Fruit fly (Drosophila melanogaster): ENCODE data around the gene Neos.

Gene Neos

DNA sequence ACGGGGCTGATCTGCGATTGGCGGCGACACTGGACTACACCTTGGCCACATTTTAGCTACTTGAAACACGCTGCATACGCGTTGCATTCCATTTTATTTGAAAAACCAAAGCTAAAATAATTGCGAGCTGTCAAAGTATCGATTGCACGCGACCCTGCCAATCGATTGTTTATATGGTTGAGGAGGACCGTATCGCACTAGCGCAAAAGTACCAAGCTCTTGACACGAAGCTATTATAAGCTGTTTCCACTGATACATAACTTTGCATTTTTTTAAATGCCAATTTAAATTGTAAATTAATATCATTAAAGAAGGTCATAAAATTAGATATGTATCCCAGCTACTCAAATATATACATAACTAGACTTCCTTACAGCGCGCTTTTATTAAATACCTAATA is 7.7 kb downstream of the Neos start, which contains the start of gene Cdc27 (continued):
- peak; percentile 72 for TF ChIP-seq nmo (GFP tag; optimal IDR thresholded peaks at IDR 0.05)
- TF ChIP-seq hb (GFP tag; IDR thresholded peaks at IDR 0.05; ENCODE audit: partially characterized antibody), result peak; percentile 61; the same call in 2 of the 3 replicates
- peak; percentile 66 for TF ChIP-seq phol (tag; optimal IDR thresholded peaks at IDR 0.05)
- TF ChIP-seq Hmr (GFP tag; optimal IDR thresholded peaks at IDR 0.05), result peak; percentile 53
- TF ChIP-seq CG14667 (GFP tag; IDR thresholded peaks at IDR 0.05), result peak; percentile 35; the same call in 1 of the 2 replicates
- peak; percentile 46 for TF ChIP-seq Hsf (GFP tag; optimal IDR thresholded peaks at IDR 0.05)
- TF ChIP-seq wek (GFP tag; optimal IDR thresholded peaks at IDR 0.05), result peak; percentile 21
- TF ChIP-seq CG11456 (GFP tag; IDR thresholded peaks at IDR 0.05), result no peak
- TF ChIP-seq eyg (GFP tag; optimal IDR thresholded peaks at IDR 0.05), result no peak
- TF ChIP-seq Ssrp (tag; optimal IDR thresholded peaks at IDR 0.05), result peak; percentile 26
- peak; percentile 2 for TF ChIP-seq slou (GFP tag; optimal IDR thresholded peaks at IDR 0.05)
- peak; percentile 19; the same call in 1 of the 2 replicates for TF ChIP-seq CG10366 (GFP tag; IDR thresholded peaks at IDR 0.05)
- no peak for TF ChIP-seq CG3726 (GFP tag; IDR thresholded peaks at IDR 0.05)
- TF ChIP-seq Atf6 (GFP tag; IDR thresholded peaks at IDR 0.05), result peak; percentile 20; the same call in 1 of the 2 replicates
- TF ChIP-seq pan (optimal IDR thresholded peaks at IDR 0.05), result no peak
- TF ChIP-seq pan (GFP tag; optimal IDR thresholded peaks at IDR 0.05 in 1 of 2, IDR thresholded peaks at IDR 0.05 in 1 of 2), result peak in 1 of 2 experiments; percentile 11
- TF ChIP-seq CG17359 (tag; optimal IDR thresholded peaks at IDR 0.05), result peak; percentile 23
- TF ChIP-seq CG13894 (tag; optimal IDR thresholded peaks at IDR 0.05), result peak; percentile 44
- no peak for TF ChIP-seq Hey (tag; optimal IDR thresholded peaks at IDR 0.05)
- no peak for TF ChIP-seq gsb (GFP tag; IDR thresholded peaks at IDR 0.05)
- TF ChIP-seq gcm2 (GFP tag; optimal IDR thresholded peaks at IDR 0.05), result no peak
- TF ChIP-seq pfk (GFP tag; optimal IDR thresholded peaks at IDR 0.05), result no peak
- peak; percentile 90 for TF ChIP-seq row (GFP tag; IDR thresholded peaks at IDR 0.05)
- peak; percentile 71 for TF ChIP-seq HLH4C (GFP tag; IDR thresholded peaks at IDR 0.05; ENCODE audit: partially characterized antibody)
- peak; percentile 78 for TF ChIP-seq vnd (GFP tag; IDR thresholded peaks at IDR 0.05; ENCODE audit: partially characterized antibody)
- no peak for TF ChIP-seq CG1233 (GFP tag; optimal IDR thresholded peaks at IDR 0.05)
- TF ChIP-seq lbe (GFP tag; optimal IDR thresholded peaks at IDR 0.05), result no peak
- peak; percentile 77 for TF ChIP-seq hbn (GFP tag; IDR thresholded peaks at IDR 0.05; ENCODE audit: partially characterized antibody)
- TF ChIP-seq CG31441 (GFP tag; IDR thresholded peaks at IDR 0.05), result 0 out of 2 replicates have a peak, but pooled peaks have one; percentile 29
- TF ChIP-seq CG9817 (tag; optimal IDR thresholded peaks at IDR 0.05), result peak; percentile 13
- peak; percentile 19 for TF ChIP-seq scrt (GFP tag; optimal IDR thresholded peaks at IDR 0.05)
- peak; percentile 71 for TF ChIP-seq Lhr (GFP tag; optimal IDR thresholded peaks at IDR 0.05)
- TF ChIP-seq CG17612 (GFP tag; IDR thresholded peaks at IDR 0.05), result no peak
- TF ChIP-seq Eip74EF (GFP tag; optimal IDR thresholded peaks at IDR 0.05), result peak in 1 of 2 experiments; percentile 91
- TF ChIP-seq dm (GFP tag; optimal IDR thresholded peaks at IDR 0.05), result peak; percentile 60
- TF ChIP-seq ase (GFP tag; IDR thresholded peaks at IDR 0.05), result peak; percentile 54; the same call in 2 of the 3 replicates
- peak in 1 of 3 experiments; percentile 95 for TF ChIP-seq lola (GFP tag; optimal IDR thresholded peaks at IDR 0.05)
- no peak for TF ChIP-seq Deaf1 (tag; optimal IDR thresholded peaks at IDR 0.05)
- peak; percentile 55 for TF ChIP-seq CG7839 (tag; optimal IDR thresholded peaks at IDR 0.05)
- TF ChIP-seq CG10209 (GFP tag; optimal IDR thresholded peaks at IDR 0.05), result peak; percentile 21
- TF ChIP-seq lab (GFP tag; optimal IDR thresholded peaks at IDR 0.05), result peak; percentile 40
- 0 out of 3 replicates have a peak, but pooled peaks have one; percentile 37 for TF ChIP-seq CG34422 (GFP tag; IDR thresholded peaks at IDR 0.05)
- TF ChIP-seq CG10565 (GFP tag; optimal IDR thresholded peaks at IDR 0.05), result no peak
- no peak for TF ChIP-seq CG13123 (GFP tag; optimal IDR thresholded peaks at IDR 0.05)
- peak; percentile 62; the same call in 2 of the 3 replicates for TF ChIP-seq ci (GFP tag; IDR thresholded peaks at IDR 0.05)
- TF ChIP-seq sob (GFP tag; IDR thresholded peaks at IDR 0.05), result peak; percentile 44
- peak; percentile 41 for TF ChIP-seq Fer3 (tag; optimal IDR thresholded peaks at IDR 0.05)
- TF ChIP-seq E2f1 (GFP tag; IDR thresholded peaks at IDR 0.05), result no peak
- no peak for TF ChIP-seq tx (GFP tag; optimal IDR thresholded peaks at IDR 0.05)

Data from whole organism, embryonic.